Fruit fly (Drosophila melanogaster) whole organism, embryonic: Measurements from ENCODE around the gene ca.
A peak's percentile ranks its signal among the peaks of the same experiment; 100 is the strongest.

Source experiments
- CG11456 ChIP-seq: fragments of 200-800 bp; sonication (Bioruptor generic); IDR thresholded peaks from 3 replicates; pipeline ENCODE4 v1.3.6; 2022; ENCODE audit warnings: missing biosample characterization, missing genetic modification characterization
- CG11504 ChIP-seq: fragments of 200-800 bp; sonication (Bioruptor generic); optimal IDR thresholded peaks from 3 replicates; lab custom pipeline; 2019; ENCODE audit warnings: missing biosample characterization, mild to moderate bottlenecking, missing genetic modification characterization, moderate library complexity
- CG12769 ChIP-seq: fragments of 200-800 bp; sonication (Bioruptor generic); optimal IDR thresholded peaks from 2 replicates; lab custom pipeline; 2019; ENCODE audit warnings: missing biosample characterization, mild to moderate bottlenecking, missing genetic modification characterization, moderate library complexity
- CG15514 ChIP-seq: fragments of 200-800 bp; sonication (Bioruptor generic); optimal IDR thresholded peaks from 3 replicates; lab custom pipeline; 2017; ENCODE audit warnings: missing biosample characterization, missing genetic modification characterization, mild to moderate bottlenecking, moderate library complexity, missing genetic modification reagents
- CG2678 ChIP-seq: fragments of 200-800 bp; sonication (Bioruptor generic); optimal IDR thresholded peaks from 3 replicates; lab custom pipeline; 2019; ENCODE audit warnings: missing biosample characterization, mild to moderate bottlenecking, missing genetic modification characterization, moderate library complexity
- CG32532 ChIP-seq: fragments of 200-800 bp; sonication (Bioruptor generic); IDR thresholded peaks from 2 replicates; pipeline ENCODE4 v1.3.6; 2022; ENCODE audit warnings: missing biosample characterization, missing genetic modification characterization
- CG7556 ChIP-seq: fragments of 200-800 bp; sonication (Bioruptor generic); optimal IDR thresholded peaks from 2 replicates; lab custom pipeline; 2017; ENCODE audit warnings: missing biosample characterization, mild to moderate bottlenecking, missing genetic modification characterization
- CG7987 ChIP-seq: fragments of 200-800 bp; sonication (Bioruptor generic); optimal IDR thresholded peaks from 2 replicates; lab custom pipeline; 2018; ENCODE audit warnings: missing biosample characterization, mild to moderate bottlenecking, missing genetic modification characterization, moderate library complexity
- CG9797 ChIP-seq: fragments of 200-800 bp; sonication (Bioruptor generic); optimal IDR thresholded peaks from 3 replicates; lab custom pipeline; 2018; ENCODE audit warnings: missing biosample characterization, mild to moderate bottlenecking, missing genetic modification characterization
- Drgx ChIP-seq: fragments of 200-800 bp; sonication (Bioruptor generic); IDR thresholded peaks from 2 replicates; pipeline ENCODE4 v1.3.6; 2022; ENCODE audit warnings: missing biosample characterization, missing genetic modification characterization
- GATAe ChIP-seq: fragments of 200-800 bp; sonication (Bioruptor generic); conservative IDR thresholded peaks from 2 replicates; pipeline ENCODE4 v1.3.6; 2022; ENCODE audit warnings: missing biosample characterization, missing genetic modification characterization
- H2.0 ChIP-seq: fragments of 200-800 bp; sonication (Bioruptor generic); IDR thresholded peaks from 2 replicates; pipeline ENCODE4 v1.3.6; 2022; ENCODE audit warnings: missing biosample characterization, missing genetic modification characterization
- Meics ChIP-seq: fragments of 200-800 bp; sonication (Bioruptor generic); optimal IDR thresholded peaks from 2 replicates; lab custom pipeline; 2017; ENCODE audit warnings: missing biosample characterization, mild to moderate bottlenecking, missing genetic modification characterization
- NFAT ChIP-seq: fragments of 200-800 bp; sonication (Bioruptor generic); IDR thresholded peaks from 2 replicates; pipeline ENCODE4 v1.3.6; 2022; ENCODE audit warnings: missing biosample characterization, missing genetic modification characterization
- Nf-YB ChIP-seq: fragments of 200-800 bp; sonication (Bioruptor generic); optimal IDR thresholded peaks from 3 replicates; lab custom pipeline; 2019; ENCODE audit warnings: missing biosample characterization, mild to moderate bottlenecking, missing genetic modification characterization, moderate library complexity
- Nf-YC ChIP-seq: fragments of 200-800 bp; optimal IDR thresholded peaks from 3 replicates; lab custom pipeline; 2019; ENCODE audit warnings: missing biosample characterization, mild to moderate bottlenecking, missing genetic modification characterization, moderate library complexity
- Rfx ChIP-seq: fragments of 200-800 bp; sonication (Bioruptor generic); IDR thresholded peaks from 2 replicates; pipeline ENCODE4 v1.3.6; 2022; ENCODE audit warnings: missing biosample characterization, missing genetic modification characterization
- Scr ChIP-seq: fragments of 200-800 bp; sonication (Bioruptor generic); IDR thresholded peaks from 2 replicates; pipeline ENCODE4 v1.3.6; 2022; ENCODE audit warnings: missing biosample characterization, missing genetic modification characterization; ENCODE audit not compliant: partially characterized antibody
- Trl ChIP-seq, 3 experiments: fragments of >200 bp in 2 of 3; fragments of 200-800 bp in 1 of 3; sonication (Bioruptor generic) in 1 of 3; optimal IDR thresholded peaks; 2 replicates in 1 of 3; 3 replicates in 2 of 3; lab custom pipeline; 2016 to 2017; ENCODE audit warnings: missing biosample characterization in 1 of 3, missing genetic modification characterization in 1 of 3
- Xbp1 ChIP-seq: fragments of 200-800 bp; sonication (Bioruptor generic); optimal IDR thresholded peaks from 3 replicates; lab custom pipeline; 2016; ENCODE audit warnings: missing biosample characterization, mild to moderate bottlenecking, missing genetic modification characterization
- az2 ChIP-seq: fragments of 200-800 bp; sonication (Bioruptor generic); optimal IDR thresholded peaks from 3 replicates; lab custom pipeline; 2016; ENCODE audit warnings: missing biosample characterization, missing genetic modification characterization
- bbx ChIP-seq: fragments of 200-800 bp; sonication (Bioruptor generic); IDR thresholded peaks from 2 replicates; pipeline ENCODE4 v1.3.6; 2022; ENCODE audit warnings: missing biosample characterization, missing genetic modification characterization; ENCODE audit not compliant: partially characterized antibody
- br ChIP-seq: fragments of >200 bp; optimal IDR thresholded peaks from 2 replicates; lab custom pipeline; 2017
- crol ChIP-seq: fragments of 200-800 bp; sonication (Bioruptor generic); IDR thresholded peaks from 2 replicates; pipeline ENCODE4 v1.3.6; 2022; ENCODE audit warnings: missing biosample characterization, missing genetic modification characterization
- dimm ChIP-seq: fragments of 200-800 bp; sonication (Bioruptor generic); IDR thresholded peaks from 2 replicates; pipeline ENCODE4 v1.3.6; 2022; ENCODE audit warnings: missing biosample characterization, missing genetic modification characterization
- dmrt11E ChIP-seq: fragments of 200-800 bp; sonication (Bioruptor generic); optimal IDR thresholded peaks from 3 replicates; lab custom pipeline; 2018; ENCODE audit warnings: missing biosample characterization, mild to moderate bottlenecking, missing genetic modification characterization, moderate library complexity
- dmrt99B ChIP-seq: fragments of 200-800 bp; sonication (Bioruptor generic); optimal IDR thresholded peaks from 2 replicates; lab custom pipeline; 2018; ENCODE audit warnings: missing biosample characterization, mild to moderate bottlenecking, missing genetic modification characterization, moderate library complexity
- dpn ChIP-seq, 2 experiments: fragments of 200-800 bp; sonication (Bioruptor generic); optimal IDR thresholded peaks; 3 replicates each; lab custom pipeline; 2016; ENCODE audit warnings: missing biosample characterization in 2 of 2, missing genetic modification characterization in 2 of 2
- exex ChIP-seq: fragments of 200-800 bp; sonication (Bioruptor generic); optimal IDR thresholded peaks from 4 replicates; lab custom pipeline; 2018; ENCODE audit warnings: missing biosample characterization, mild to moderate bottlenecking, missing genetic modification characterization, moderate library complexity
- gem ChIP-seq: fragments of 200-800 bp; sonication (Bioruptor generic); optimal IDR thresholded peaks from 2 replicates; lab custom pipeline; 2019; ENCODE audit warnings: missing biosample characterization, mild to moderate bottlenecking, missing genetic modification characterization, moderate library complexity
- grau ChIP-seq: fragments of 200-800 bp; optimal IDR thresholded peaks from 3 replicates; lab custom pipeline; 2019; ENCODE audit warnings: missing biosample characterization, mild to moderate bottlenecking, missing genetic modification characterization, moderate library complexity
- lilli ChIP-seq: fragments of 200-800 bp; sonication (Bioruptor generic); optimal IDR thresholded peaks from 3 replicates; lab custom pipeline; 2016; ENCODE audit warnings: missing biosample characterization, missing genetic modification characterization
- prd ChIP-seq, 3 experiments: fragments of >200 bp in 2 of 3; fragments of 200-800 bp in 1 of 3; sonication (Bioruptor generic) in 1 of 3; optimal IDR thresholded peaks in 2 of 3; IDR thresholded peaks in 1 of 3; 2 replicates in 2 of 3; 3 replicates in 1 of 3; pipeline versions ENCODE4 v1.3.6 to Lab custom; 2017 to 2022; ENCODE audit warnings: missing biosample characterization in 1 of 3, missing genetic modification characterization in 1 of 3
- repo ChIP-seq: fragments of 200-800 bp; sonication (Bioruptor generic); optimal IDR thresholded peaks from 2 replicates; lab custom pipeline; 2016; ENCODE audit warnings: missing biosample characterization, missing genetic modification characterization
- row ChIP-seq: fragments of 200-800 bp; sonication (Bioruptor generic); IDR thresholded peaks from 3 replicates; pipeline ENCODE4 v1.3.6; 2022; ENCODE audit warnings: missing biosample characterization, missing genetic modification characterization
- sd ChIP-seq: fragments of 200-800 bp; sonication (Bioruptor generic); optimal IDR thresholded peaks from 3 replicates; lab custom pipeline; 2018; ENCODE audit warnings: missing biosample characterization, mild to moderate bottlenecking, missing genetic modification characterization, moderate library complexity
- slbo ChIP-seq: fragments of 200-800 bp; sonication (Bioruptor generic); IDR thresholded peaks from 2 replicates; pipeline ENCODE4 v1.3.6; 2022; ENCODE audit warnings: missing biosample characterization, missing genetic modification characterization
- slp2 ChIP-seq: fragments of 200-800 bp; sonication (Bioruptor generic); optimal IDR thresholded peaks from 2 replicates; lab custom pipeline; 2016; ENCODE audit warnings: missing biosample characterization, missing genetic modification characterization
- sqz ChIP-seq: fragments of 200-800 bp; sonication (Bioruptor generic); optimal IDR thresholded peaks from 3 replicates; lab custom pipeline; 2018; ENCODE audit warnings: missing biosample characterization, mild to moderate bottlenecking, missing genetic modification characterization
- tgo ChIP-seq: fragments of 200-800 bp; sonication (Bioruptor generic); IDR thresholded peaks from 3 replicates; pipeline ENCODE4 v1.3.6; 2022; ENCODE audit warnings: missing biosample characterization, missing genetic modification characterization
- vvl ChIP-seq: fragments of 200-800 bp; sonication (Bioruptor generic); IDR thresholded peaks from 2 replicates; pipeline ENCODE4 v1.3.6; 2022; ENCODE audit warnings: missing biosample characterization, missing genetic modification characterization

Gene ca

dm6 chr3R:29758129-29758733 is 48.4 kb upstream of the ca start (continued):
- TF ChIP-seq dpn (GFP tag; optimal IDR thresholded peaks at IDR 0.05; lab: Kevin White, UChicago), result no peak
- no peak for TF ChIP-seq bbx (GFP tag; lab: Robert Waterston, UW)
- no peak for TF ChIP-seq dmrt11E (tag; lab: Kevin White, UChicago)
- TF ChIP-seq exex (tag; lab: Kevin White, UChicago), result no peak
- no peak for TF ChIP-seq GATAe
- no peak for TF ChIP-seq prd (optimal IDR thresholded peaks at IDR 0.05; lab: Kevin White, UChicago)
- TF ChIP-seq prd (GFP tag; IDR thresholded peaks at IDR 0.05; lab: Robert Waterston, UW), result 0 out of 3 replicates have a peak, but pooled peaks have one; percentile 20
- no peak for TF ChIP-seq CG7987 (GFP tag; lab: Kevin White, UChicago)
- no peak for TF ChIP-seq Xbp1
- peak; percentile 81 for TF ChIP-seq crol (GFP tag; lab: Robert Waterston, UW)
- TF ChIP-seq CG9797 (GFP tag; lab: Kevin White, UChicago), result no peak
- TF ChIP-seq vvl, result peak; percentile 49; the same call in 1 of the 2 replicates
- no peak for TF ChIP-seq dimm
- peak; percentile 43 for TF ChIP-seq slbo (GFP tag; lab: Robert Waterston, UW)
- TF ChIP-seq CG11504 (tag; lab: Kevin White, UChicago), result peak; percentile 31
- peak; percentile 78 for TF ChIP-seq Drgx (GFP tag; lab: Robert Waterston, UW)
- peak; percentile 53 for TF ChIP-seq row (GFP tag; lab: Robert Waterston, UW)
- TF ChIP-seq CG11456 (GFP tag; lab: Robert Waterston, UW), result 0 out of 3 replicates have a peak, but pooled peaks have one; percentile 17
- TF ChIP-seq H2.0 (GFP tag; lab: Robert Waterston, UW), result 0 out of 2 replicates have a peak, but pooled peaks have one; percentile 18
- peak; percentile 25; the same call in 1 of the 3 replicates for TF ChIP-seq tgo (GFP tag; lab: Robert Waterston, UW)
- peak; percentile 11 for TF ChIP-seq dmrt99B (tag; lab: Kevin White, UChicago)
- TF ChIP-seq CG15514 (GFP tag; lab: Kevin White, UChicago), result no peak

dm6 chr3R:29758734-29759131 is 47.9 kb upstream of the ca start:
- TF ChIP-seq az2 (GFP tag; lab: Kevin White, UChicago), result no peak
- no peak for TF ChIP-seq br (lab: Kevin White, UChicago)
- TF ChIP-seq sd (tag; lab: Kevin White, UChicago), result peak; percentile 52
- peak; percentile 69 for TF ChIP-seq Nf-YC (tag; lab: Kevin White, UChicago)
- TF ChIP-seq Nf-YB, result peak; percentile 59
- TF ChIP-seq CG7556, result no peak

- peak; percentile 49; the same call in 1 of the 2 replicates for TF ChIP-seq CG32532 (GFP tag; lab: Robert Waterston, UW)
- TF ChIP-seq Rfx (GFP tag; lab: Robert Waterston, UW), result peak; percentile 21; the same call in 1 of the 2 replicates
- no peak for TF ChIP-seq slp2 (GFP tag; lab: Kevin White, UChicago)
- no peak for TF ChIP-seq Scr (GFP tag; lab: Robert Waterston, UW)
- TF ChIP-seq gem (tag; lab: Kevin White, UChicago), result peak; percentile 11
- TF ChIP-seq CG2678 (tag; lab: Kevin White, UChicago), result peak; percentile 6
- TF ChIP-seq row (GFP tag; lab: Robert Waterston, UW), result peak; percentile 50
- TF ChIP-seq CG11504 (tag; lab: Kevin White, UChicago), result peak; percentile 13
- peak; percentile 28 to 57 for TF ChIP-seq Trl (optimal IDR thresholded peaks at IDR 0.05; lab: Kevin White, UChicago)
- TF ChIP-seq Trl (GFP tag; optimal IDR thresholded peaks at IDR 0.05; lab: Kevin White, UChicago), result no peak
- peak; percentile 1 for TF ChIP-seq Meics
- TF ChIP-seq NFAT (GFP tag; lab: Robert Waterston, UW), result 0 out of 2 replicates have a peak, but pooled peaks have one; percentile 25
- TF ChIP-seq grau (tag; lab: Kevin White, UChicago), result peak; percentile 26
- TF ChIP-seq sqz, result no peak
- no peak for TF ChIP-seq CG12769 (tag; lab: Kevin White, UChicago)
- no peak for TF ChIP-seq repo (GFP tag; lab: Kevin White, UChicago)
- TF ChIP-seq lilli (GFP tag; lab: Kevin White, UChicago), result no peak
These were observed 46.6 kb upstream of the ca start for dm6 chr3R:29760042-29760441.
